Worm (Caenorhabditis elegans) whole organism, L2 larva: ENCODE measurements around the gene ZK867.2.

ENCODE experiments used
- ceh-82 ChIP-seq: fragments of 150-350 bp; optimal IDR thresholded peaks from 2 replicates; lab custom pipeline; 2014; ENCODE audit warnings: missing biosample characterization, missing genetic modification characterization
- egl-27 ChIP-seq: sonication (generic microtip); optimal IDR thresholded peaks from 3 replicates; lab custom pipeline; 2017; ENCODE audit warnings: missing biosample characterization, missing genetic modification reagents, missing genetic modification characterization
- fos-1 ChIP-seq: fragments of 150-350 bp; optimal IDR thresholded peaks from 2 replicates; lab custom pipeline; 2014; ENCODE audit warnings: missing biosample characterization, missing genetic modification characterization
- lin-11 ChIP-seq: fragments of 150-350 bp; sonication (generic microtip); optimal IDR thresholded peaks from 2 replicates; lab custom pipeline; 2014; ENCODE audit warnings: missing biosample characterization, missing genetic modification characterization, inconsistent platforms, mixed read lengths
- lin-13 ChIP-seq: fragments of 150-350 bp; optimal IDR thresholded peaks from 2 replicates; lab custom pipeline; 2014; ENCODE audit warnings: missing biosample characterization, missing genetic modification reagents, missing genetic modification characterization
- lin-39 ChIP-seq: fragments of 150-350 bp; optimal IDR thresholded peaks from 2 replicates; lab custom pipeline; 2014; ENCODE audit warnings: missing biosample characterization, missing genetic modification reagents, missing genetic modification characterization
- mdl-1 ChIP-seq, 2 experiments: fragments of 150-350 bp in 1 of 2; sonication (generic microtip) in 1 of 2; optimal IDR thresholded peaks; 2 replicates each; lab custom pipeline; 2017; ENCODE audit warnings: missing biosample characterization in 2 of 2, missing genetic modification characterization in 2 of 2
- nhr-12 ChIP-seq: fragments of 150-350 bp; optimal IDR thresholded peaks from 2 replicates; lab custom pipeline; 2014; ENCODE audit warnings: missing biosample characterization, missing genetic modification characterization
- nhr-25 ChIP-seq: fragments of 150-350 bp; sonication (generic microtip); optimal IDR thresholded peaks from 3 replicates; lab custom pipeline; 2014; ENCODE audit warnings: missing biosample characterization, missing genetic modification characterization
- sma-3 ChIP-seq: sonication (generic microtip); optimal IDR thresholded peaks from 2 replicates; lab custom pipeline; 2016; ENCODE audit warnings: missing genetic modification reagents, missing genetic modification characterization, missing compliant biosample characterization
- snpc-4 ChIP-seq: fragments of 150-350 bp; optimal IDR thresholded peaks from 2 replicates; lab custom pipeline; 2014; ENCODE audit warnings: missing biosample characterization, missing genetic modification characterization
- unc-62 ChIP-seq: fragments of 150-350 bp; optimal IDR thresholded peaks from 2 replicates; lab custom pipeline; 2014; ENCODE audit warnings: missing biosample characterization, missing genetic modification reagents, missing genetic modification characterization

DNA sequence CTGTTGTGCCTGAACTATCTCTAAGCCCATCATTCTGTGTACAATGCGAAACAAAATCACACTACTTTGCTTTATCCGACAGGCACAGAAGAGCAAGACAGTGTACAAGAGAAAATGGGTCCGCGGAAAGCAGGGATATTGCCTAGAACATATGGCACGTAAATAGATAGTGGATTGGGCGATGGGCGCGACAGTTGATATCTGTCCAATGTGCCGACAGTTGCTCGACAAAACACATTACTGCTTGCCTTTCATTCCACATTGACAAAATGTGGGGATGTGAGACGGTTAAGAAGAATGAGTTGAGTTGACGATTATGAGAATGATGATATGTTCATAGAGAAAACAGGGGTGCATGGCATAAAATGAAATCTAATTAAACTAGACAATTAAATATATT is 18.5 kb downstream of the ZK867.2 start:
- TF ChIP-seq unc-62 (GFP tag; lab: Kevin White, UChicago) = no peak
- TF ChIP-seq sma-3 = no peak
- no peak for TF ChIP-seq lin-13 (GFP tag; lab: Kevin White, UChicago)
- TF ChIP-seq snpc-4 (tag; lab: Kevin White, UChicago) = no peak
- TF ChIP-seq lin-11 (tag; lab: Kevin White, UChicago) = no peak
- no peak for TF ChIP-seq fos-1 (tag; lab: Kevin White, UChicago)
- TF ChIP-seq lin-39 (tag; lab: Kevin White, UChicago) = no peak
- no peak for TF ChIP-seq ceh-82 (tag; lab: Kevin White, UChicago)
- no peak for TF ChIP-seq nhr-12 (tag; lab: Kevin White, UChicago)
- TF ChIP-seq egl-27 (tag; lab: Kevin White, UChicago) = no peak
- no peak for TF ChIP-seq nhr-25 (tag; lab: Kevin White, UChicago)
- TF ChIP-seq mdl-1 (tag; optimal IDR thresholded peaks at IDR 0.05; lab: Kevin White, UChicago) = no peak
